In genomic region chr2L:7811249-7812002, dm6 we compare ENCODE assay signal across 5 fruit fly cellular contexts.
A peak's percentile ranks its signal among the peaks of the same experiment; 100 is the strongest.
TF ChIP-seq lines count a peak whose summit lies in the region.

TSS of gene LanB1 (plus strand) at chr2L:7811438.

- no peak for TF ChIP-seq CTCF in whole organism, embryonic (GFP tag; optimal IDR thresholded peaks at IDR 0.05; lab: Kevin White, UChicago)

TF ChIP-seq in whole organism, adult, 20 proteins besides CTCF, POLR2A, EP300 and RAD21:
- no peak for TF ChIP-seq Mnt (GFP tag; optimal IDR thresholded peaks at IDR 0.05; lab: Kevin White, UChicago)
- TF ChIP-seq kay (GFP tag; lab: Kevin White, UChicago; ENCODE audit: borderline replicate concordance): peak; percentile 22
- TF ChIP-seq cnc (optimal IDR thresholded peaks at IDR 0.05; lab: Kevin White, UChicago): no peak
- peak; percentile 72 for TF ChIP-seq tj (GFP tag; optimal IDR thresholded peaks at IDR 0.05; lab: Kevin White, UChicago)

TF ChIP-seq in whole organism, embryonic, 481 proteins besides CTCF, POLR2A, EP300 and RAD21 (continues in another document):
- 0 out of 2 replicates have a peak, but pooled peaks have one; percentile 27 for TF ChIP-seq onecut (GFP tag; IDR thresholded peaks at IDR 0.05; lab: Robert Waterston, UW)
- TF ChIP-seq tna (GFP tag; IDR thresholded peaks at IDR 0.05; lab: Robert Waterston, UW; ENCODE audit: partially characterized antibody): peak; percentile 55; the same call in 1 of the 2 replicates
- no peak for TF ChIP-seq CG10565 (GFP tag; optimal IDR thresholded peaks at IDR 0.05; lab: Kevin White, UChicago)
- peak; percentile 64; the same call in 1 of the 2 replicates for TF ChIP-seq nerfin-2 (GFP tag; IDR thresholded peaks at IDR 0.05; lab: Robert Waterston, UW; ENCODE audit: partially characterized antibody)
- peak; percentile 13 for TF ChIP-seq caup (GFP tag; optimal IDR thresholded peaks at IDR 0.05; lab: Kevin White, UChicago; ENCODE audit: severe bottlenecking)
- TF ChIP-seq CG1603 (tag; optimal IDR thresholded peaks at IDR 0.05; lab: Kevin White, UChicago): peak; percentile 36
- no peak for TF ChIP-seq HLH54F (GFP tag; optimal IDR thresholded peaks at IDR 0.05; lab: Kevin White, UChicago)
- peak; percentile 30 for TF ChIP-seq ac (GFP tag; optimal IDR thresholded peaks at IDR 0.05; lab: Kevin White, UChicago)
- peak in 1 of 2 experiments; percentile 4 for TF ChIP-seq bsh (GFP tag; optimal IDR thresholded peaks at IDR 0.05; lab: Kevin White, UChicago)
- TF ChIP-seq Ada2b (GFP tag; IDR thresholded peaks at IDR 0.05; lab: Robert Waterston, UW): no peak
- peak in 1 of 3 experiments; percentile 65 for TF ChIP-seq Stat92E (GFP tag; optimal IDR thresholded peaks at IDR 0.05; lab: Kevin White, UChicago)
- TF ChIP-seq YL-1 (GFP tag; optimal IDR thresholded peaks at IDR 0.05; lab: Kevin White, UChicago): peak; percentile 7
- TF ChIP-seq Opbp (GFP tag; IDR thresholded peaks at IDR 0.05; lab: Robert Waterston, UW; ENCODE audit: partially characterized antibody): peak; percentile 62
- peak; percentile 42 for TF ChIP-seq hbn (GFP tag; IDR thresholded peaks at IDR 0.05; lab: Robert Waterston, UW; ENCODE audit: partially characterized antibody)
- peak; percentile 97 for TF ChIP-seq CG4360 (GFP tag; IDR thresholded peaks at IDR 0.05; lab: Robert Waterston, UW)
- peak; percentile 61 for TF ChIP-seq her (GFP tag; optimal IDR thresholded peaks at IDR 0.05; lab: Kevin White, UChicago)
- peak; percentile 9; the same call in 1 of the 2 replicates for TF ChIP-seq CG14014 (GFP tag; IDR thresholded peaks at IDR 0.05; lab: Robert Waterston, UW)
- peak; percentile 19 for TF ChIP-seq Dad (GFP tag; optimal IDR thresholded peaks at IDR 0.05; lab: Kevin White, UChicago)
- no peak for TF ChIP-seq Lhr (GFP tag; optimal IDR thresholded peaks at IDR 0.05; lab: Kevin White, UChicago)

TF ChIP-seq in whole organism, prepupa, 60 proteins besides CTCF, POLR2A, EP300 and RAD21 (continues in another document):
- TF ChIP-seq Eip93F (GFP tag; optimal IDR thresholded peaks at IDR 0.05; lab: Kevin White, UChicago): no peak
- peak; percentile 44 for TF ChIP-seq Lpt (GFP tag; optimal IDR thresholded peaks at IDR 0.05; lab: Kevin White, UChicago)
- peak; percentile 34 for TF ChIP-seq CG3919 (GFP tag; optimal IDR thresholded peaks at IDR 0.05; lab: Kevin White, UChicago)
- TF ChIP-seq CG3032 (tag; optimal IDR thresholded peaks at IDR 0.05; lab: Kevin White, UChicago): no peak
- no peak for TF ChIP-seq CG8632 (GFP tag; optimal IDR thresholded peaks at IDR 0.05; lab: Kevin White, UChicago)
- no peak for TF ChIP-seq Sox15 (GFP tag; optimal IDR thresholded peaks at IDR 0.05; lab: Kevin White, UChicago)
- peak; percentile 43 for TF ChIP-seq CG6276 (GFP tag; optimal IDR thresholded peaks at IDR 0.05; lab: Kevin White, UChicago)
- TF ChIP-seq fkh (GFP tag; optimal IDR thresholded peaks at IDR 0.05; lab: Kevin White, UChicago): peak; percentile 31
- no peak for TF ChIP-seq Met (GFP tag; optimal IDR thresholded peaks at IDR 0.05; lab: Kevin White, UChicago)
- no peak for TF ChIP-seq fd59A (GFP tag; optimal IDR thresholded peaks at IDR 0.05; lab: Kevin White, UChicago)
- no peak for TF ChIP-seq CG34406 (GFP tag; optimal IDR thresholded peaks at IDR 0.05; lab: Kevin White, UChicago)
- no peak for TF ChIP-seq lz (GFP tag; optimal IDR thresholded peaks at IDR 0.05; lab: Kevin White, UChicago)
- TF ChIP-seq CG11762 (GFP tag; optimal IDR thresholded peaks at IDR 0.05; lab: Kevin White, UChicago; ENCODE audit: insufficient read depth): no peak
- no peak for TF ChIP-seq dac (GFP tag; optimal IDR thresholded peaks at IDR 0.05; lab: Kevin White, UChicago)
- TF ChIP-seq Eip75B (GFP tag; optimal IDR thresholded peaks at IDR 0.05; lab: Kevin White, UChicago): no peak
- TF ChIP-seq CG4318 (GFP tag; optimal IDR thresholded peaks at IDR 0.05; lab: Kevin White, UChicago): no peak
- TF ChIP-seq Ets96B (tag; optimal IDR thresholded peaks at IDR 0.05; lab: Kevin White, UChicago): no peak
- peak; percentile 39 for TF ChIP-seq CG6854 (GFP tag; optimal IDR thresholded peaks at IDR 0.05; lab: Kevin White, UChicago)
- peak; percentile 45; the same call in 1 of the 2 replicates for TF ChIP-seq CG15336 (GFP tag; IDR thresholded peaks at IDR 0.05; lab: Robert Waterston, UW)
- TF ChIP-seq CG6163 (GFP tag; IDR thresholded peaks at IDR 0.05; lab: Robert Waterston, UW): peak; percentile 64; the same call in 2 of the 3 replicates
- no peak for TF ChIP-seq Hr39 (GFP tag; optimal IDR thresholded peaks at IDR 0.05; lab: Kevin White, UChicago)
- TF ChIP-seq Blimp-1 (GFP tag; optimal IDR thresholded peaks at IDR 0.05; lab: Kevin White, UChicago): no peak
- TF ChIP-seq Ets21C (GFP tag; optimal IDR thresholded peaks at IDR 0.05; lab: Kevin White, UChicago): no peak

TF ChIP-seq in whole organism, pupa, 21 proteins besides CTCF, POLR2A, EP300 and RAD21:
- no peak for TF ChIP-seq Snoo (tag; optimal IDR thresholded peaks at IDR 0.05; lab: Kevin White, UChicago)
- TF ChIP-seq CG8301 (tag; optimal IDR thresholded peaks at IDR 0.05; lab: Kevin White, UChicago): peak; percentile 7
- peak; percentile 28; the same call in 1 of the 2 replicates for TF ChIP-seq CG32121 (GFP tag; IDR thresholded peaks at IDR 0.05; lab: Robert Waterston, UW)
- TF ChIP-seq EcR (GFP tag; optimal IDR thresholded peaks at IDR 0.05; lab: Kevin White, UChicago): peak; percentile 0
- peak; percentile 28; the same call in 1 of the 3 replicates for TF ChIP-seq CG4496 (GFP tag; IDR thresholded peaks at IDR 0.05; lab: Robert Waterston, UW)
- TF ChIP-seq CG10348 (GFP tag; IDR thresholded peaks at IDR 0.05; lab: Robert Waterston, UW): no peak
- peak; percentile 3 for TF ChIP-seq CG13204 (GFP tag; optimal IDR thresholded peaks at IDR 0.05; lab: Kevin White, UChicago)
- peak; percentile 48; the same call in 1 of the 2 replicates for TF ChIP-seq CG12605 (GFP tag; IDR thresholded peaks at IDR 0.05; lab: Robert Waterston, UW)

TF ChIP-seq in whole organism, wandering third instar larva, 38 proteins besides CTCF, POLR2A, EP300 and RAD21:
- TF ChIP-seq sage (GFP tag; optimal IDR thresholded peaks at IDR 0.05; lab: Kevin White, UChicago) (no peak), Vsx2 (GFP tag; optimal IDR thresholded peaks at IDR 0.05; lab: Kevin White, UChicago; ENCODE audit: partially characterized antibody) (no peak), Hr83 (GFP tag; optimal IDR thresholded peaks at IDR 0.05; lab: Kevin White, UChicago; ENCODE audit: poor library complexity, severe bottlenecking) (peak; percentile 48), psq (GFP tag; optimal IDR thresholded peaks at IDR 0.05; lab: Kevin White, UChicago) (peak; percentile 88), OdsH (GFP tag; optimal IDR thresholded peaks at IDR 0.05; lab: Kevin White, UChicago) (no peak), Sp1 (GFP tag; optimal IDR thresholded peaks at IDR 0.05; lab: Kevin White, UChicago) (peak; percentile 5), Rel (GFP tag; optimal IDR thresholded peaks at IDR 0.05; lab: Kevin White, UChicago) (no peak), Rel (tag; optimal IDR thresholded peaks at IDR 0.05; lab: Kevin White, UChicago) (peak; percentile 74), Dif (GFP tag; optimal IDR thresholded peaks at IDR 0.05; lab: Kevin White, UChicago; ENCODE audit: partially characterized antibody) (peak; percentile 36), foxo (GFP tag; optimal IDR thresholded peaks at IDR 0.05; lab: Kevin White, UChicago) (peak in 1 of 2 experiments; percentile 4)
